Worm (Caenorhabditis elegans): ENCODE data around the gene F53A9.8.
"Not testable (repeated sequence)": the region's sequence is repeated elsewhere in the genome, so short reads cannot be mapped to it uniquely, and the experiment has no call there.

F53A9.8 gene

ce11 chrX:8745524-8745923 lies 26.8 kb upstream of the F53A9.8 start:
- TF ChIP-seq cog-1 (tag; optimal IDR thresholded peaks at IDR 0.05) (no peak), tab-1 (GFP tag; IDR thresholded peaks at IDR 0.05) (no peak), med-1 (GFP tag; optimal IDR thresholded peaks at IDR 0.05; ENCODE audit: insufficient read depth) (no peak), ztf-29 (GFP tag; IDR thresholded peaks at IDR 0.05) (no peak), T22C8.4 (GFP tag; IDR thresholded peaks at IDR 0.05) (no peak), flt-1 (GFP tag; IDR thresholded peaks at IDR 0.05) (no peak), ref-1 (GFP tag; conservative IDR thresholded peaks at IDR 0.05) (no peak), ztf-23 (GFP tag; IDR thresholded peaks at IDR 0.05) (no peak), klf-2 (GFP tag; conservative IDR thresholded peaks at IDR 0.05) (no peak)

- TF ChIP-seq med-1 (GFP tag; optimal IDR thresholded peaks at IDR 0.05; ENCODE audit: insufficient read depth) = no peak
- no peak for TF ChIP-seq flt-1 (GFP tag; IDR thresholded peaks at IDR 0.05)
- TF ChIP-seq klf-2 (GFP tag; conservative IDR thresholded peaks at IDR 0.05) = no peak
- no peak for TF ChIP-seq ztf-23 (GFP tag; IDR thresholded peaks at IDR 0.05)
- no peak for TF ChIP-seq T22C8.4 (GFP tag; IDR thresholded peaks at IDR 0.05)
These were observed 25.7 kb upstream of the F53A9.8 start for ce11 chrX:8744192-8744985.

- TF ChIP-seq ztf-23 (GFP tag; IDR thresholded peaks at IDR 0.05) = no peak
- no peak for TF ChIP-seq T22C8.4 (GFP tag; IDR thresholded peaks at IDR 0.05)
- TF ChIP-seq med-1 (GFP tag; optimal IDR thresholded peaks at IDR 0.05; ENCODE audit: insufficient read depth) = no peak
- TF ChIP-seq klf-2 (GFP tag; conservative IDR thresholded peaks at IDR 0.05) = no peak
- no peak for TF ChIP-seq tab-1 (GFP tag; IDR thresholded peaks at IDR 0.05)
- no peak for TF ChIP-seq cog-1 (tag; optimal IDR thresholded peaks at IDR 0.05)
- TF ChIP-seq ref-1 (GFP tag; conservative IDR thresholded peaks at IDR 0.05) = no peak
- no peak for TF ChIP-seq ztf-29 (GFP tag; IDR thresholded peaks at IDR 0.05)
- TF ChIP-seq flt-1 (GFP tag; IDR thresholded peaks at IDR 0.05) = no peak
These were observed 24.2 kb upstream of the F53A9.8 start, which contains the start of gene M02D8.7 for ce11 chrX:8742896-8743295. Gene M02D8.7 (minus strand): TSS chrX:8742996.

- TF ChIP-seq ref-1 (GFP tag; conservative IDR thresholded peaks at IDR 0.05) (no peak), med-1 (GFP tag; optimal IDR thresholded peaks at IDR 0.05; ENCODE audit: insufficient read depth) (no peak), klf-2 (GFP tag; conservative IDR thresholded peaks at IDR 0.05) (no peak), tab-1 (GFP tag; IDR thresholded peaks at IDR 0.05) (no peak), ztf-29 (GFP tag; IDR thresholded peaks at IDR 0.05) (no peak), cog-1 (tag; optimal IDR thresholded peaks at IDR 0.05) (no peak)
These were observed 23.0 kb upstream of the F53A9.8 start for ce11 chrX:8741629-8742170.

ce11 chrX:8739373-8739772 lies 20.7 kb upstream of the F53A9.8 start, which contains the start of gene M02D8.2:
Gene M02D8.2 (plus strand): TSS chrX:8739673.
- TF ChIP-seq med-1 (GFP tag; optimal IDR thresholded peaks at IDR 0.05; ENCODE audit: insufficient read depth) (no peak), flt-1 (GFP tag; IDR thresholded peaks at IDR 0.05) (no peak), ref-1 (GFP tag; conservative IDR thresholded peaks at IDR 0.05) (no peak), ztf-29 (GFP tag; IDR thresholded peaks at IDR 0.05) (no peak), tab-1 (GFP tag; IDR thresholded peaks at IDR 0.05) (no peak), cog-1 (tag; optimal IDR thresholded peaks at IDR 0.05) (no peak), klf-2 (GFP tag; conservative IDR thresholded peaks at IDR 0.05) (no peak), T22C8.4 (GFP tag; IDR thresholded peaks at IDR 0.05) (no peak), ztf-23 (GFP tag; IDR thresholded peaks at IDR 0.05) (no peak)

ce11 chrX:8737801-8738200 lies 19.1 kb upstream of the F53A9.8 start:
- TF ChIP-seq med-1 (GFP tag; optimal IDR thresholded peaks at IDR 0.05; ENCODE audit: insufficient read depth) = no peak
- no peak for TF ChIP-seq ztf-23 (GFP tag; IDR thresholded peaks at IDR 0.05)
- no peak for TF ChIP-seq ref-1 (GFP tag; conservative IDR thresholded peaks at IDR 0.05)
- no peak for TF ChIP-seq cog-1 (tag; optimal IDR thresholded peaks at IDR 0.05)
- no peak for TF ChIP-seq klf-2 (GFP tag; conservative IDR thresholded peaks at IDR 0.05)
- no peak for TF ChIP-seq flt-1 (GFP tag; IDR thresholded peaks at IDR 0.05)
- TF ChIP-seq T22C8.4 (GFP tag; IDR thresholded peaks at IDR 0.05) = no peak
- no peak for TF ChIP-seq tab-1 (GFP tag; IDR thresholded peaks at IDR 0.05)
- TF ChIP-seq ztf-29 (GFP tag; IDR thresholded peaks at IDR 0.05) = no peak

- TF ChIP-seq ztf-23 (GFP tag; IDR thresholded peaks at IDR 0.05) (no peak), cog-1 (tag; optimal IDR thresholded peaks at IDR 0.05) (peak; percentile 14)
These were observed 18.3 kb upstream of the F53A9.8 start, which contains the start of gene M02D8.3 for ce11 chrX:8736965-8737464. Gene M02D8.3 (minus strand): TSS chrX:8737015.

ce11 chrX:8731822-8732221 lies 13.1 kb upstream of the F53A9.8 start, which contains the start of gene M02D8.6:
Gene M02D8.6 (minus strand): TSS chrX:8731922.
- not testable (repeated sequence) for TF ChIP-seq klf-2 (GFP tag; conservative IDR thresholded peaks at IDR 0.05); ztf-23 (GFP tag; IDR thresholded peaks at IDR 0.05); flt-1 (GFP tag; IDR thresholded peaks at IDR 0.05)

ce11 chrX:8727306-8727705 lies 8.6 kb upstream of the F53A9.8 start, which contains the start of gene EGAP4.1:
Gene EGAP4.1 (minus strand): TSS chrX:8727406.
- TF ChIP-seq flt-1 (GFP tag; IDR thresholded peaks at IDR 0.05) = no peak
- no peak for TF ChIP-seq med-1 (GFP tag; optimal IDR thresholded peaks at IDR 0.05; ENCODE audit: insufficient read depth)
- no peak for TF ChIP-seq ztf-29 (GFP tag; IDR thresholded peaks at IDR 0.05)
- no peak for TF ChIP-seq tab-1 (GFP tag; IDR thresholded peaks at IDR 0.05)
- no peak for TF ChIP-seq ref-1 (GFP tag; conservative IDR thresholded peaks at IDR 0.05)

ce11 chrX:8723840-8724239 lies 5.1 kb upstream of the F53A9.8 start:
- TF ChIP-seq ref-1 (GFP tag; conservative IDR thresholded peaks at IDR 0.05) = no peak
- no peak for TF ChIP-seq flt-1 (GFP tag; IDR thresholded peaks at IDR 0.05)
- TF ChIP-seq cog-1 (tag; optimal IDR thresholded peaks at IDR 0.05) = peak; percentile 14
- no peak for TF ChIP-seq ztf-23 (GFP tag; IDR thresholded peaks at IDR 0.05)
- no peak for TF ChIP-seq med-1 (GFP tag; optimal IDR thresholded peaks at IDR 0.05; ENCODE audit: insufficient read depth)
- TF ChIP-seq T22C8.4 (GFP tag; IDR thresholded peaks at IDR 0.05) = no peak
- TF ChIP-seq tab-1 (GFP tag; IDR thresholded peaks at IDR 0.05) = no peak
